Worm (Caenorhabditis elegans) whole organism, L2 larva: ENCODE results near the gene F35D2.3.
A peak's percentile ranks its signal among the peaks of the same experiment; 100 is the strongest.

Experiments
- C34F6.9 ChIP-seq: fragments of 150-350 bp; optimal IDR thresholded peaks from 2 replicates; lab custom pipeline; 2014; ENCODE audit warnings: missing biosample characterization, missing genetic modification characterization
- F13H6.1 ChIP-seq: sonication (generic microtip); optimal IDR thresholded peaks from 2 replicates; lab custom pipeline; 2016; ENCODE audit warnings: missing genetic modification characterization, missing compliant biosample characterization
- R02D3.7 ChIP-seq: fragments of 150-350 bp; optimal IDR thresholded peaks from 2 replicates; lab custom pipeline; 2014; ENCODE audit warnings: missing biosample characterization, missing genetic modification characterization
- Y55F3AM.14 ChIP-seq: fragments of 200-800 bp; sonication (Bioruptor generic); optimal IDR thresholded peaks from 2 replicates; lab custom pipeline; 2018; ENCODE audit warnings: mild to moderate bottlenecking, missing genetic modification characterization, missing compliant biosample characterization
- ZK546.5 ChIP-seq: sonication (generic microtip); optimal IDR thresholded peaks from 2 replicates; lab custom pipeline; 2017; ENCODE audit warnings: missing biosample characterization, missing genetic modification characterization
- alr-1 ChIP-seq: fragments of 150-350 bp; optimal IDR thresholded peaks from 2 replicates; lab custom pipeline; 2014; ENCODE audit warnings: missing biosample characterization, missing genetic modification characterization
- ama-1 ChIP-seq: fragments of 150-350 bp; optimal IDR thresholded peaks from 2 replicates; lab custom pipeline; 2018; ENCODE audit warnings: inconsistent platforms
- blmp-1 ChIP-seq: sonication (generic microtip); optimal IDR thresholded peaks from 2 replicates; lab custom pipeline; 2017; ENCODE audit warnings: missing genetic modification characterization, mild to moderate bottlenecking, missing compliant biosample characterization, antibody characterized with exemption, moderate library complexity; ENCODE audit not compliant: insufficient read depth
- ceh-16 ChIP-seq: fragments of 150-350 bp; optimal IDR thresholded peaks from 2 replicates; lab custom pipeline; 2014; ENCODE audit warnings: missing biosample characterization, missing genetic modification characterization
- ceh-82 ChIP-seq: fragments of 150-350 bp; optimal IDR thresholded peaks from 2 replicates; lab custom pipeline; 2014; ENCODE audit warnings: missing biosample characterization, missing genetic modification characterization
- crh-2 ChIP-seq: sonication (generic microtip); optimal IDR thresholded peaks from 2 replicates; lab custom pipeline; 2017; ENCODE audit warnings: missing biosample characterization, missing genetic modification characterization
- dmd-4 ChIP-seq: sonication (generic microtip); optimal IDR thresholded peaks from 2 replicates; lab custom pipeline; 2017; ENCODE audit warnings: missing biosample characterization, missing genetic modification characterization
- egl-27 ChIP-seq: sonication (generic microtip); optimal IDR thresholded peaks from 3 replicates; lab custom pipeline; 2017; ENCODE audit warnings: missing biosample characterization, missing genetic modification reagents, missing genetic modification characterization
- elt-1 ChIP-seq: fragments of 150-350 bp; optimal IDR thresholded peaks from 2 replicates; lab custom pipeline; 2014; ENCODE audit warnings: missing biosample characterization, missing genetic modification characterization
- elt-3 ChIP-seq: sonication (generic microtip); optimal IDR thresholded peaks from 2 replicates; lab custom pipeline; 2017; ENCODE audit warnings: missing biosample characterization, missing genetic modification characterization
- fos-1 ChIP-seq: fragments of 150-350 bp; optimal IDR thresholded peaks from 2 replicates; lab custom pipeline; 2014; ENCODE audit warnings: missing biosample characterization, missing genetic modification characterization
- gmeb-1 ChIP-seq: fragments of 150-350 bp; optimal IDR thresholded peaks from 2 replicates; lab custom pipeline; 2014; ENCODE audit warnings: missing biosample characterization, missing genetic modification characterization
- lin-11 ChIP-seq: fragments of 150-350 bp; sonication (generic microtip); optimal IDR thresholded peaks from 2 replicates; lab custom pipeline; 2014; ENCODE audit warnings: missing biosample characterization, missing genetic modification characterization, inconsistent platforms, mixed read lengths
- lin-39 ChIP-seq: fragments of 150-350 bp; optimal IDR thresholded peaks from 2 replicates; lab custom pipeline; 2014; ENCODE audit warnings: missing biosample characterization, missing genetic modification reagents, missing genetic modification characterization
- lsy-2 ChIP-seq, 2 experiments: fragments of 150-350 bp in 1 of 2; sonication (generic microtip) in 1 of 2; optimal IDR thresholded peaks; 2 replicates each; lab custom pipeline; 2014 to 2017; ENCODE audit warnings: missing biosample characterization in 2 of 2, missing genetic modification characterization in 2 of 2
- mab-5 ChIP-seq: fragments of 150-350 bp; optimal IDR thresholded peaks from 2 replicates; lab custom pipeline; 2014; ENCODE audit warnings: missing biosample characterization, missing genetic modification characterization
- mbf-1 ChIP-seq: sonication (generic microtip); optimal IDR thresholded peaks from 2 replicates; lab custom pipeline; 2017; ENCODE audit warnings: missing biosample characterization, missing genetic modification characterization
- mdl-1 ChIP-seq, 2 experiments: fragments of 150-350 bp in 1 of 2; sonication (generic microtip) in 1 of 2; optimal IDR thresholded peaks; 2 replicates each; lab custom pipeline; 2017; ENCODE audit warnings: missing biosample characterization in 2 of 2, missing genetic modification characterization in 2 of 2
- nhr-10 ChIP-seq: sonication (generic microtip); optimal IDR thresholded peaks from 2 replicates; lab custom pipeline; 2017; ENCODE audit warnings: missing biosample characterization, missing genetic modification characterization
- nhr-11 ChIP-seq: fragments of 150-350 bp; optimal IDR thresholded peaks from 2 replicates; lab custom pipeline; 2014; ENCODE audit warnings: missing biosample characterization, missing genetic modification characterization
- nhr-12 ChIP-seq: fragments of 150-350 bp; optimal IDR thresholded peaks from 2 replicates; lab custom pipeline; 2014; ENCODE audit warnings: missing biosample characterization, missing genetic modification characterization
- nhr-129 ChIP-seq: fragments of 150-350 bp; optimal IDR thresholded peaks from 2 replicates; lab custom pipeline; 2014; ENCODE audit warnings: missing biosample characterization, missing genetic modification characterization
- nhr-21 ChIP-seq: fragments of 150-350 bp; optimal IDR thresholded peaks from 2 replicates; lab custom pipeline; 2014; ENCODE audit warnings: missing biosample characterization, missing genetic modification characterization
- nhr-23 ChIP-seq: fragments of 150-350 bp; optimal IDR thresholded peaks from 2 replicates; lab custom pipeline; 2014; ENCODE audit warnings: missing biosample characterization, missing genetic modification reagents, missing genetic modification characterization
- nhr-25 ChIP-seq: fragments of 150-350 bp; sonication (generic microtip); optimal IDR thresholded peaks from 3 replicates; lab custom pipeline; 2014; ENCODE audit warnings: missing biosample characterization, missing genetic modification characterization
- nhr-6 ChIP-seq: fragments of 150-350 bp; optimal IDR thresholded peaks from 2 replicates; lab custom pipeline; 2014; ENCODE audit warnings: missing biosample characterization, missing genetic modification characterization
- nhr-77 ChIP-seq: fragments of 150-350 bp; optimal IDR thresholded peaks from 2 replicates; lab custom pipeline; 2014; ENCODE audit warnings: missing biosample characterization, missing genetic modification characterization
- peb-1 ChIP-seq: fragments of 150-350 bp; optimal IDR thresholded peaks from 2 replicates; lab custom pipeline; 2014; ENCODE audit warnings: missing biosample characterization, missing genetic modification characterization
- skn-1 ChIP-seq: sonication (generic microtip); optimal IDR thresholded peaks from 2 replicates; lab custom pipeline; 2017; ENCODE audit warnings: missing biosample characterization, missing genetic modification characterization
- sma-9 ChIP-seq, 2 experiments: fragments of 150-350 bp in 1 of 2; sonication (generic microtip) in 1 of 2; optimal IDR thresholded peaks; 2 replicates each; lab custom pipeline; 2014 to 2016; ENCODE audit warnings: missing genetic modification characterization in 2 of 2, mild to moderate bottlenecking in 1 of 2, missing biosample characterization in 1 of 2, missing compliant biosample characterization in 1 of 2, missing genetic modification reagents in 1 of 2, moderate library complexity in 1 of 2
- snpc-4 ChIP-seq: fragments of 150-350 bp; optimal IDR thresholded peaks from 2 replicates; lab custom pipeline; 2014; ENCODE audit warnings: missing biosample characterization, missing genetic modification characterization
- unc-39 ChIP-seq: fragments of 150-350 bp; optimal IDR thresholded peaks from 2 replicates; lab custom pipeline; 2014; ENCODE audit warnings: missing biosample characterization, missing genetic modification characterization
- unc-55 ChIP-seq: fragments of 150-350 bp; sonication (generic microtip); optimal IDR thresholded peaks from 3 replicates; lab custom pipeline; 2014; ENCODE audit warnings: missing biosample characterization, missing genetic modification reagents, missing genetic modification characterization
- unc-62 ChIP-seq: fragments of 150-350 bp; optimal IDR thresholded peaks from 2 replicates; lab custom pipeline; 2014; ENCODE audit warnings: missing biosample characterization, missing genetic modification reagents, missing genetic modification characterization
- zag-1 ChIP-seq: fragments of 150-350 bp; optimal IDR thresholded peaks from 2 replicates; lab custom pipeline; 2014; ENCODE audit warnings: missing biosample characterization, missing genetic modification characterization
- ztf-1 ChIP-seq: fragments of 200-800 bp; sonication (Bioruptor generic); conservative IDR thresholded peaks from 2 replicates; pipeline ENCODE4 v1.3.6; 2022; ENCODE audit warnings: missing genetic modification characterization, missing compliant biosample characterization
- ztf-11 ChIP-seq: sonication (generic microtip); optimal IDR thresholded peaks from 2 replicates; lab custom pipeline; 2017; ENCODE audit warnings: missing biosample characterization, missing genetic modification characterization

The F35D2.3 gene

DNA sequence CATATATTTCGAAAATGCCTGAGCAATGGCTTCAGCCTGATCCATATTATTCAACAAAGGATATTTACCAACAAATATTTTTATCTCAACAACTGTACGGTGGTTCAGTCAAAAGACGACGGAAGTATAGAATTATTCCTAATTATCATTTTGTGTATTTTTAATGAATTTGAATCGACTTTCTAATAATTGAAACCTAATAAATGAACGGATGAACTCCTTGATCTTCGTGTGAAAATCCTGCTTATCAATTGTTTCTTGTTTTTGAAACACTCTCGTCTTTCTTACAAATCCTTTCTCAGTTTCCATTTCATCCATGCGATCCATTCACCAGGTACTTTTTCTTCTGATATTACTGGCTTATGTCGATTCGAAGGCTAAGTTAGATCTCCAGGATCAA is 5.2 kb downstream of the F35D2.3 start, which contains the start of gene F35D2.1:
F35D2.1 (plus strand) TSS at position 301 of the 400 bp plus-strand sequence.
- TF ChIP-seq nhr-6 (tag; lab: Kevin White, UChicago) (no peak), skn-1 (tag; lab: Kevin White, UChicago) (no peak), egl-27 (no peak), F13H6.1 (tag; lab: Kevin White, UChicago) (no peak)

DNA sequence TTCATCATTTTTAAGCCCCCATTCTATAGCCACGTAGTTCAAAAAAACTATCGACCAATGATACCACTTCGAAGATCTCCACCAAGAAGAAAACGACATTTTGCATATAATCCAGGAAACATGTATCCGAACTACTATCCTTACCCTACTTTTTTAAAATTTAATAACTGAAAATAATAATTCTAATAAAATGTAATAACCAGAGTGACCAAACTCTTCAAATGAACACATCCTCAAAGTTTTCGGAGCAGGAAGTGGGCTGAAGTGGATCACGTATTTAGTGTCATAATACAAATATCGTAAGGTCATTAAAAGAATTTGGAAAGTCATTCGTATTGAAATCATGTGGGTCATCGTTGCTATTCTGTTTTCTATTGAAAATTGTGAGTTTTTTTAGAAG is 7.0 kb downstream of the F35D2.3 start, which contains the start of gene F35D2.6:
F35D2.6 (plus strand) TSS at position 301 of the 400 bp plus-strand sequence.
- no peak for TF ChIP-seq alr-1
- TF ChIP-seq F13H6.1 (tag; lab: Kevin White, UChicago) = no peak
- no peak for TF ChIP-seq nhr-11 (tag; lab: Kevin White, UChicago)
- no peak for TF ChIP-seq nhr-25 (tag; lab: Kevin White, UChicago)
- TF ChIP-seq R02D3.7 (tag; lab: Kevin White, UChicago) = no peak
- no peak for TF ChIP-seq crh-2 (tag; lab: Kevin White, UChicago)
- no peak for TF ChIP-seq dmd-4 (tag; lab: Kevin White, UChicago)
- no peak for TF ChIP-seq snpc-4
- TF ChIP-seq nhr-6 (tag; lab: Kevin White, UChicago) = no peak
- no peak for TF ChIP-seq lsy-2 (tag; optimal IDR thresholded peaks at IDR 0.05; lab: Kevin White, UChicago)
- TF ChIP-seq unc-62 (GFP tag; lab: Kevin White, UChicago) = no peak
- TF ChIP-seq, all 48 proteins: peak for 0

DNA sequence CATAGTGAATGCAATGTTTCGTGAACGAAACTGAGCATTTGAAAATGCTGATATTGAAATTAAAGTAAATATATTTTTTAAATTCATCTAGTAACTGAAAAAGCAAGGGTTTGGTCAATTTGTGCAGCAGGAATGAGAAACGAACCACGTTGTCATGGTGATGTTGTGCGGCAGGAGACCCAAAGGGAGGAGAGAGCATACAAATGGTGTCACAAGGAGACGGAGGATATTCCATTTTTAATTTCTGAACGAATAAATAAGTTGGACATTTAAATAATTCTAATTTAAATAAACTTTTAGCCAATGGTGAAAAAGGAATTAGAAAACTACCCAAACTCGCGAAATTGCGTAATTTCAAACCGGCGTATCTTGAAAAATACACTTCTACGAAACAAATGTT is 13.2 kb downstream of the F35D2.3 start, which contains the start of gene mks-3:
mks-3 (minus strand) TSS at position 101 of the 400 bp plus-strand sequence.
- TF ChIP-seq nhr-77 (no peak), unc-55 (GFP tag; lab: Kevin White, UChicago) (no peak), lin-39 (tag; lab: Kevin White, UChicago) (no peak), unc-39 (tag; lab: Kevin White, UChicago) (no peak)

DNA sequence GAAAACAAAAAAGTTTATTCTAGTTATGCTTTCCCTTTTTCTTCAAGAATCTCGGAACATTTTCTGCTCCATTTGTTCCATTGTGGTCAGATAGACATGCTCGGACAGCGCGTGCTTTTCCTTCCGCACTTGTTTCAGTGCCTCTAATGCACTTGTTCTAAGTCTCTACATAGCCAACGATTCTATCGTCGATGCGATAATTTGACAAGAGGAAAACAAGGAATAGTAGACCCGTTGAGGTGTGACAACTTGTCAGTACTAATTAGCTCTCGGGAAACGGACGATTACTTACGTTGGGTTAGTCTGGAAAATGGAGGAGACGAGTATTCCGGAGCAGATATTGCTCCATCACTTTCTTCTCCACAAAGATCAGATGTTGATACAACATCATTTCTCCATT is 17.9 kb downstream of the F35D2.3 start:
- TF ChIP-seq mbf-1 (tag; lab: Kevin White, UChicago) = no peak
- TF ChIP-seq nhr-11 (tag; lab: Kevin White, UChicago) = no peak
- TF ChIP-seq alr-1 = no peak
- TF ChIP-seq nhr-12 (tag; lab: Kevin White, UChicago) = no peak
- TF ChIP-seq elt-3 (tag; lab: Kevin White, UChicago) = no peak
- no peak for TF ChIP-seq lin-11 (tag; lab: Kevin White, UChicago)
- TF ChIP-seq ztf-11 (tag; lab: Kevin White, UChicago) = no peak
- TF ChIP-seq ceh-82 (tag; lab: Kevin White, UChicago) = no peak
- TF ChIP-seq nhr-77 = no peak
- no peak for TF ChIP-seq nhr-23
- no peak for TF ChIP-seq mdl-1 (tag; optimal IDR thresholded peaks at IDR 0.05; lab: Kevin White, UChicago)
- no peak for TF ChIP-seq zag-1 (tag; lab: Kevin White, UChicago)
- TF ChIP-seq nhr-129 (tag; lab: Kevin White, UChicago) = no peak
- no peak for TF ChIP-seq C34F6.9 (tag; lab: Kevin White, UChicago)
- TF ChIP-seq nhr-21 (tag; lab: Kevin White, UChicago) = no peak
- TF ChIP-seq unc-62 (GFP tag; lab: Kevin White, UChicago) = no peak
- no peak for TF ChIP-seq blmp-1
- no peak for TF ChIP-seq peb-1 (tag; lab: Kevin White, UChicago)
- no peak for TF ChIP-seq snpc-4
- no peak for TF ChIP-seq unc-39 (tag; lab: Kevin White, UChicago)
- TF ChIP-seq, all 48 proteins: peak for 0

DNA sequence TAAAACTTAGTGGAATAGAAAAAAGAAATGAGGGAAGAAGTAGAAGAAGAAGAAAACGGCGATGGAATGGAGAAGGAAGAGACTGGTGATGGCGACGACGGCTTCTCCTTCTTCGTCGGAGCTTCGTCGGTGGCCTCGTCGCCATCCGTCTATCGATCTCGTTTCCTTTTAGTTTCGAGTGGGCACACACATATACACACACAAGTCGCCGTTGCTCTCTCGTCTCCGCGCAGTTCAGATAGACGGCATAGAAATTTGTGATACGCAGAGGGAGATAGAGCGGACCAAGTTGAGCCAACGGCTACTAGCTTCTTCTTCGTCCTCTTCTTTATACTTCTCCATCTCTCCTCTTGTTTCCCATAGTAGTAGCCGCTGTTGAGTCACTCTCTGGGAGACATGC is 22.8 kb downstream of the F35D2.3 start:
- TF ChIP-seq nhr-129 (tag; lab: Kevin White, UChicago) (peak; percentile 46), egl-27 (no peak), ztf-11 (tag; lab: Kevin White, UChicago) (no peak), ztf-1 (GFP tag; lab: Robert Waterston, UW) (no peak), lin-11 (tag; lab: Kevin White, UChicago) (peak; percentile 38), blmp-1 (no peak), Y55F3AM.14 (GFP tag; lab: Kevin White, UChicago) (no peak), lsy-2 (tag; optimal IDR thresholded peaks at IDR 0.05; lab: Kevin White, UChicago) (peak in 1 of 2 experiments; percentile 35), ama-1 (lab: Kevin White, UChicago) (no peak), ZK546.5 (tag; lab: Kevin White, UChicago) (no peak), mab-5 (tag; lab: Kevin White, UChicago) (peak; percentile 6), nhr-10 (tag; lab: Kevin White, UChicago) (no peak), F13H6.1 (tag; lab: Kevin White, UChicago) (peak; percentile 67), ceh-16 (tag; lab: Kevin White, UChicago) (no peak), crh-2 (tag; lab: Kevin White, UChicago) (no peak), sma-9 (GFP tag; optimal IDR thresholded peaks at IDR 0.05; lab: Kevin White, UChicago) (peak; percentile 22), sma-9 (tag; optimal IDR thresholded peaks at IDR 0.05; lab: Kevin White, UChicago) (no peak), snpc-4 (no peak), elt-1 (no peak), dmd-4 (tag; lab: Kevin White, UChicago) (no peak), nhr-21 (tag; lab: Kevin White, UChicago) (no peak), nhr-12 (tag; lab: Kevin White, UChicago) (no peak), mdl-1 (tag; optimal IDR thresholded peaks at IDR 0.05; lab: Kevin White, UChicago) (no peak), nhr-11 (tag; lab: Kevin White, UChicago) (no peak), elt-3 (tag; lab: Kevin White, UChicago) (no peak), fos-1 (tag; lab: Kevin White, UChicago) (no peak), C34F6.9 (tag; lab: Kevin White, UChicago) (peak; percentile 53), unc-39 (tag; lab: Kevin White, UChicago) (no peak), nhr-25 (tag; lab: Kevin White, UChicago) (no peak), gmeb-1 (tag; lab: Kevin White, UChicago) (no peak), lin-39 (tag; lab: Kevin White, UChicago) (no peak), nhr-23 (no peak)
